Worm (Caenorhabditis elegans): ENCODE measurements around the gene Y38F2AR.3.

Gene Y38F2AR.3

DNA sequence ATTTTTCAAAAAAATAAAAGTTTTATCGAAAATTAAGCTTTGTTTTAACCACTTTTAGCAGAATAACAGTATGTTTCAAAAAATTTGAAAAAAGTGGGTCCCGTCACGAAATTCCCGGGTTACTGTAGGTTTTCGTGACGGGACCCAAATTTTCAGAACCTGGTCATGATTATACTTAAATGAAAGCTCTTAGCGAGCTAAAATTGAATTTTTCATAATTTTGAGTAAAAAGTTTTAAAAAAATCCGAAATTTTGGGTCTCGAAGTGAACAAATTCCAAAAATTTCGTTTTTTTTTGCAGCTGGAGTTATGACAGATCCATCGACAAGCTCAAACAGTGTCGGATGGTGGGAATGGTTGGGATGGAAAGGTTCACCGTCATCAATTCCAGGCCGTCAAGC, at the start of gene Y38F2AR.3:
Gene Y38F2AR.3, plus strand, starts transcription at position 301 of the 400 bp plus-strand sequence.
- TF ChIP-seq cog-1 (tag; optimal IDR thresholded peaks at IDR 0.05) (no peak), ztf-23 (GFP tag; IDR thresholded peaks at IDR 0.05) (no peak), T22C8.4 (GFP tag; IDR thresholded peaks at IDR 0.05) (no peak), med-1 (GFP tag; optimal IDR thresholded peaks at IDR 0.05; ENCODE audit: insufficient read depth) (no peak), klf-2 (GFP tag; conservative IDR thresholded peaks at IDR 0.05) (no peak), tab-1 (GFP tag; IDR thresholded peaks at IDR 0.05) (no peak), flt-1 (GFP tag; IDR thresholded peaks at IDR 0.05) (no peak), ztf-29 (GFP tag; IDR thresholded peaks at IDR 0.05) (no peak)

DNA sequence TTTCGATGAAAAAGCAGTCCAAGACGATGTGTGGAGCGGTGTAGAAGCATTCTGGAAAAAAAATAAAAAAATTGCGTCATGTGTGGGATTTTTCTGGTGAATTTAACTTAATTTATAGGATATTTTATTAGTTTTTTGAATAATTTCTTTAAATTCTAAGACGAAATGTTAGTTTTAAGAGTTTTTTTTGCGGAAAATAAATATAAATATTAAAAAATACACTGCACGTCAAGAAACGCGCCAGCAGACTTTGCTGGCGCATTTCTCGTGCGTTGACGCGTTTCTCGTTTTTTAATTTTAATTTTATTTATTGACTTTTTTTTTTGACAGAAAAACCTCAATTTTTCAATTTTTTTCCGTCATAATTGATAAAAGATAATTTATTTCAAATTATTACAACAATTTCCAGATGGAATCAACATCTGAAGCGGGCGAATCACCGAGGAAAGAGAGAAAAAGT, 34.9 kb upstream of the Y38F2AR.3 start, which contains the start of the genes ppgn-1 and tftc-1:
Gene ppgn-1, minus strand, starts transcription at position 51 of the 460 bp plus-strand sequence.
Gene tftc-1, plus strand, starts transcription at position 410 of the 460 bp plus-strand sequence.
- no peak for TF ChIP-seq T22C8.4 (GFP tag; IDR thresholded peaks at IDR 0.05)
- no peak for TF ChIP-seq ztf-23 (GFP tag; IDR thresholded peaks at IDR 0.05)
- TF ChIP-seq cog-1 (tag; optimal IDR thresholded peaks at IDR 0.05): no peak
- TF ChIP-seq med-1 (GFP tag; optimal IDR thresholded peaks at IDR 0.05; ENCODE audit: insufficient read depth): no peak
- TF ChIP-seq tab-1 (GFP tag; IDR thresholded peaks at IDR 0.05): no peak
- no peak for TF ChIP-seq klf-2 (GFP tag; conservative IDR thresholded peaks at IDR 0.05)
- TF ChIP-seq flt-1 (GFP tag; IDR thresholded peaks at IDR 0.05): no peak
- no peak for TF ChIP-seq ref-1 (GFP tag; conservative IDR thresholded peaks at IDR 0.05)
- no peak for TF ChIP-seq ztf-29 (GFP tag; IDR thresholded peaks at IDR 0.05)

DNA sequence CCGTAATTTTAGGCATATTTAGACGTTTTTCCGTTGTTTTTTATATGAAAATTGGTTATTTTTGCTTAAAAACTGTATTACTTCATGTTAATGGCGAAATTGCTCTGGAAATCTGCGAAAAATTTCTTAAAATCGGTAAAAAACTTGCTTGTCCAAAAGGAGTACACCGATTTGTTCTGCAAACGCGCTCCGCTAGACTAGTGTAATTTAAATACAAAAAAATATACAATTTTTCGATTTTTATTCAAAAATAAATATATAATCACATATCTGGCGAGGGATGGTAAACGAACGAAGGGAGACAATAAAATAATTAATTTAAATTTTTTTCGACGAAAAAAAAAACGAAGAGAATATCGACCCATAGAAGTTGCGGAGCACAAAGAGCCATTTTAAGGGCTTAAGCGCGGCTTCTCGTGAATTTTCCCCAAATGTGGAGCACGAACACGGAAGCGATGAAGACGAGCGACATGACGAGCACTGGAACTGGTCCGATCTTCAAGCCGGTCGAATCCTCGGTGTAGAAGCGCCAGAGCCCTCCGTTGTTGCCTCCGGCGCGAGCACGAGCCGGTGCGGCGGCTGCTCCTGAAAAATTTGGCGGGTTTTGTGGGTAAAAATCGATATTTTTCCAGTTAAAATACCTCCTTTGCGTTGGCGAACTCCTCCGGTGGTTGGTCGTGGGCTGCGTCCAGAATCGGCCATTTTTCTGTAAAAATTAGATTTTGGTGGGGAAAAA, 4.3 kb downstream of the Y38F2AR.3 start, which contains the start of gene sec-61.B:
Gene sec-61.B, minus strand, starts transcription at position 706 of the 736 bp plus-strand sequence.
- TF ChIP-seq T22C8.4 (GFP tag; IDR thresholded peaks at IDR 0.05): no peak
- peak; percentile 59; the same call in 1 of the 2 replicates for TF ChIP-seq ztf-23 (GFP tag; IDR thresholded peaks at IDR 0.05)
- TF ChIP-seq ztf-29 (GFP tag; IDR thresholded peaks at IDR 0.05): 0 out of 2 replicates have a peak, but pooled peaks have one; percentile 47

DNA sequence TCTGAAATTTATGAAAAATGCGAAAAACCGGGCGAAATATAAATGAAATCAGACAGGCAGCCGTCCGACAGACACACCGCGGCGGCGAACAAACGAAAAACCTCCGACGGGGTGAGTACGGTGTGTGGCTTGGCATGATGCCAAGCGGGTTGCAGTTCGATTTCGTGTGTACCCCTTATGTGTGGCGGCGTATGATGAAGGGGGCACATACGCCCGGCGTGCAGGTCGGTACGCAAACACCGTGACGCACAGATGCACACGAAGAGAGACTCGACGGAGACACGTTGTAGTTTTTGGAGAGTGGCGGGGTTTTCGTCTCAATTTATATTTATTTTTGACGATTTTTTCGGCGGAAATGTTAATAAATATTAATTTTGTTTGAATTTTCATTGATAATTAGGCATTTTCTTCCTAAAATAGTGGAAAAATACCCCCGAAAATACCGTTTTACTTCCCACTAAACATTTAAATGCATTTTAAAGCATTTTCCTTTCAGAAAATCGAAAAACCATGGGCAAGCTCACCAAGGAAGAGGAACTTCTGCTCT, 5.2 kb downstream of the Y38F2AR.3 start, which contains the start of gene trap-3:
Gene trap-3, plus strand, starts transcription at position 497 of the 547 bp plus-strand sequence.
- TF ChIP-seq ztf-23 (GFP tag; IDR thresholded peaks at IDR 0.05): peak; percentile 100
- no peak for TF ChIP-seq ref-1 (GFP tag; conservative IDR thresholded peaks at IDR 0.05)
- 0 out of 2 replicates have a peak, but pooled peaks have one; percentile 26 for TF ChIP-seq ztf-29 (GFP tag; IDR thresholded peaks at IDR 0.05)
- peak; percentile 86 for TF ChIP-seq flt-1 (GFP tag; IDR thresholded peaks at IDR 0.05)
- TF ChIP-seq cog-1 (tag; optimal IDR thresholded peaks at IDR 0.05): peak; percentile 86
- TF ChIP-seq med-1 (GFP tag; optimal IDR thresholded peaks at IDR 0.05; ENCODE audit: insufficient read depth): no peak
- peak; percentile 35; the same call in 1 of the 2 replicates for TF ChIP-seq tab-1 (GFP tag; IDR thresholded peaks at IDR 0.05)

DNA sequence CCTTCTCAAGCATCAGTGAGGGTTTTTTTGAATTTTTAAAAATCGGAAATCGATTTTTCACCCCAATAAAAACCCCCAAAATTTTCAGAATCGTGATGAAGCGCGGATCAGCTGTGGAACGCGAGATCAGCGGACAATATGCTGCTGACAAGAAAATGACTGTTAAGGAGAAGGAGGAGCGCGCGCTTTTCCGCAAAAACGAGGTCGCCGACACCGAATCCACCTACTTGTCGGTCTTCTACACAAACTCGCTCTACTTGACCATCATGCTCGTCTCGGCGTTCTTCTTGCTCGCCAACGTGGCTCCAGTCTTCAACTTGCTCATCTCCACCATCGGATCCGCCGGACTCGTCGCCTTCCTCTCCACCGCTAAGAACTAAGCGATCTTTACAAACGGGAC, 5.9 kb downstream of the Y38F2AR.3 start:
- TF ChIP-seq klf-2 (GFP tag; conservative IDR thresholded peaks at IDR 0.05): no peak
- no peak for TF ChIP-seq tab-1 (GFP tag; IDR thresholded peaks at IDR 0.05)
- TF ChIP-seq cog-1 (tag; optimal IDR thresholded peaks at IDR 0.05): no peak
- no peak for TF ChIP-seq T22C8.4 (GFP tag; IDR thresholded peaks at IDR 0.05)
- no peak for TF ChIP-seq med-1 (GFP tag; optimal IDR thresholded peaks at IDR 0.05; ENCODE audit: insufficient read depth)

DNA sequence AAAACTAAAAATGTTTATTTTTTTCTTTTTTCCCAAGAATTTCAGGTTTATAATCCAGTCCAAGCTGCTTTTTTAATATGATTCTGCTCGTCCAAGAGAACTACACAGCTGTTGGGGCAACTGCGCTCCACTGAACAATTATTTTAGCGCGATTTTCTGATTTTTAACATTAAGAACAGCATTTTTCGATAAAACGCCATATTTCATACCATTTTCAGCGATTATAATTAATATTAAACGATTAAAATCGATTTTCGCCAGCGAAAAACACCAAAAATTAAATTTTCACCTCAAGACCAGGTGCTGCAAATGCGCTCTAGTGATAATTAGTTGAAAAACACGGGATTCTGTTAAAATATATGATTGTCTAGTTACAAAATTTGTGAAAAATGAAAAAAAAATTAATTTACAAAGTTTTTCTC, 6.4 kb downstream of the Y38F2AR.3 start:
- peak; percentile 3 for TF ChIP-seq cog-1 (tag; optimal IDR thresholded peaks at IDR 0.05)
- TF ChIP-seq flt-1 (GFP tag; IDR thresholded peaks at IDR 0.05): no peak
- no peak for TF ChIP-seq med-1 (GFP tag; optimal IDR thresholded peaks at IDR 0.05; ENCODE audit: insufficient read depth)
- TF ChIP-seq tab-1 (GFP tag; IDR thresholded peaks at IDR 0.05): no peak
- no peak for TF ChIP-seq ref-1 (GFP tag; conservative IDR thresholded peaks at IDR 0.05)
- TF ChIP-seq klf-2 (GFP tag; conservative IDR thresholded peaks at IDR 0.05): no peak
- no peak for TF ChIP-seq T22C8.4 (GFP tag; IDR thresholded peaks at IDR 0.05)
- peak; percentile 72 for TF ChIP-seq ztf-23 (GFP tag; IDR thresholded peaks at IDR 0.05)
- no peak for TF ChIP-seq ztf-29 (GFP tag; IDR thresholded peaks at IDR 0.05)

DNA sequence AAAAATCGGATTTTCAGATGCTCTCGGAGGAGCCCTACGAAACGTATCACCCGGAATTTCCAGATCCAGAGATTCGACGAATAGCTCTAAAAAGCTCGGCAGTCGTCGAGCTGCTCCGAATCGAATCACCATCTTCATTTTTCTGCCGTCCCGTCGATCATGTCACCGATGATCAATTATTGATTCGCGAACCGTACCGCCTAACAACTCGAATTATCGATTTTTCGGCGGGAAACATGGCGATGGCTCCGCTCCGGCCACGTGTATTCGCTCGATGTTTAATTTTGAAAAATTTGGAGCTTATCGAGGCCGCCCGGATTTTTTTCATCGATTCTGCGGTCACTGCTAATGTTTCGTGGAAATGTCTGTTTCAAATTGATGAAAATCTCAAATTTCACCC, 7.0 kb downstream of the Y38F2AR.3 start, which contains the start of gene eri-5:
Gene eri-5, plus strand, starts transcription at position 18 of the 400 bp plus-strand sequence.
- TF ChIP-seq ztf-23 (GFP tag; IDR thresholded peaks at IDR 0.05) (no peak), T22C8.4 (GFP tag; IDR thresholded peaks at IDR 0.05) (peak; percentile 64; the same call in 1 of the 2 replicates)

DNA sequence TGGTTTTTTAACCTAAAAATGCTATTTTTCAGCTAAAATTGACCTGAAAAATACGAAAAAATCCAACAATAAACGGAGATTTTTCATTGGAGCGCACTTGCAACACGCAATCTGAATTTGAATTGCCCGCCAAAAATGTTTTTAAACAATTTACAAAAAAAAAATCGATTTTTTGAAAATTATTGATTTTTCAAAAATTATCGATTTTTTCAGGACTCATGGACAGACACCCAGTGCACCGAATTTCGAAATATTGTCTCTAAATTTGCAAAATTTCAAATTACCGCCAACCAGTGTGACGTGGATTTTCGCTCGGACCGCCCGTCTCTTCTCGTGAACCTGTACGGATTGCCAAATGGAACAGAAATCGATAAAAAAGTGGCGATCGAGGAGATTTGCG, 8.0 kb downstream of the Y38F2AR.3 start:
- TF ChIP-seq ref-1 (GFP tag; conservative IDR thresholded peaks at IDR 0.05): no peak
- TF ChIP-seq ztf-23 (GFP tag; IDR thresholded peaks at IDR 0.05): no peak
- TF ChIP-seq T22C8.4 (GFP tag; IDR thresholded peaks at IDR 0.05): peak; percentile 83
- TF ChIP-seq med-1 (GFP tag; optimal IDR thresholded peaks at IDR 0.05; ENCODE audit: insufficient read depth): no peak
- TF ChIP-seq klf-2 (GFP tag; conservative IDR thresholded peaks at IDR 0.05): no peak
- TF ChIP-seq cog-1 (tag; optimal IDR thresholded peaks at IDR 0.05): no peak
- no peak for TF ChIP-seq tab-1 (GFP tag; IDR thresholded peaks at IDR 0.05)
- no peak for TF ChIP-seq ztf-29 (GFP tag; IDR thresholded peaks at IDR 0.05)

DNA sequence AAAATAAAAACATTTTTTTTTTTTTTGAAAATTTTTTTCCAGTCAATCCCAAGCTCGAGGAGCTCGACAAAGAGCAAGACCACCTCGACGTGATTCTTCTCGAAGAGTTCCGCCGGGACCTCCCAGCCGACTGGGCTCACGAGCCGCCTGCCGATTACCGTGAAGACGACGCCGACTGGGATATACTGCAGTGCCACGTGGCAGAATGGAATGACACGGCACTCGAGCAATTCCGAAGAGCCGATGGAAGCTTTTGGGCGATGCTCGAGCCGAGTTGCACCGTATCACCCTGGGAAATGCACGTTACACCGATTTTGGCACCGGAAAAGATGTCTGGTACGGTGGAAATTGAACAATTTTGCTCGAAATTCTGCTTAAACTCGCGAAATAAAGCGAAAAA, 9.2 kb downstream of the Y38F2AR.3 start:
- no peak for TF ChIP-seq cog-1 (tag; optimal IDR thresholded peaks at IDR 0.05)
- no peak for TF ChIP-seq T22C8.4 (GFP tag; IDR thresholded peaks at IDR 0.05)
- TF ChIP-seq ztf-23 (GFP tag; IDR thresholded peaks at IDR 0.05): no peak
- no peak for TF ChIP-seq tab-1 (GFP tag; IDR thresholded peaks at IDR 0.05)
- no peak for TF ChIP-seq ref-1 (GFP tag; conservative IDR thresholded peaks at IDR 0.05)
- no peak for TF ChIP-seq klf-2 (GFP tag; conservative IDR thresholded peaks at IDR 0.05)
- TF ChIP-seq ztf-29 (GFP tag; IDR thresholded peaks at IDR 0.05): no peak
- TF ChIP-seq flt-1 (GFP tag; IDR thresholded peaks at IDR 0.05): no peak
- no peak for TF ChIP-seq med-1 (GFP tag; optimal IDR thresholded peaks at IDR 0.05; ENCODE audit: insufficient read depth)
